Worm (Caenorhabditis elegans) whole organism, L4 larva: ENCODE data around the gene grd-8.

Experiments used
- F37D6.2 ChIP-seq: sonication (generic microtip); optimal IDR thresholded peaks from 2 replicates; lab custom pipeline; 2016; ENCODE audit warnings: mild to moderate bottlenecking, missing genetic modification characterization, missing compliant biosample characterization
- F49E8.2 ChIP-seq: sonication (generic microtip); optimal IDR thresholded peaks from 2 replicates; lab custom pipeline; 2016; ENCODE audit warnings: missing compliant biosample characterization, mild to moderate bottlenecking, missing genetic modification characterization, borderline replicate concordance
- T26A8.4 ChIP-seq: fragments of 200-800 bp; sonication (Bioruptor generic); IDR thresholded peaks from 2 replicates; pipeline ENCODE4 v1.3.6; 2022; ENCODE audit warnings: missing genetic modification characterization, missing compliant biosample characterization
- ZK337.2 ChIP-seq: fragments of 200-800 bp; sonication (Bioruptor generic); IDR thresholded peaks from 2 replicates; pipeline ENCODE4 v1.3.6; 2022; ENCODE audit warnings: missing genetic modification reagents, missing genetic modification characterization, missing compliant biosample characterization
- aha-1 ChIP-seq: fragments of 150-350 bp; peaks from one replicate; lab custom pipeline; 2014; ENCODE audit warnings: missing biosample characterization, missing genetic modification characterization
- ama-1 ChIP-seq: fragments of 150-350 bp; optimal IDR thresholded peaks from 2 replicates; lab custom pipeline; 2014; ENCODE audit warnings: inconsistent platforms, mixed read lengths
- arid-1 ChIP-seq: fragments of 200-800 bp; sonication (Bioruptor generic); conservative IDR thresholded peaks from 2 replicates; pipeline ENCODE4 v1.3.6; 2022; ENCODE audit warnings: missing genetic modification reagents, missing genetic modification characterization, missing compliant biosample characterization
- attf-4 ChIP-seq: sonication (generic microtip); optimal IDR thresholded peaks from 3 replicates; lab custom pipeline; 2017; ENCODE audit warnings: missing biosample characterization, missing genetic modification characterization
- ceh-20 ChIP-seq: fragments of 200-800 bp; sonication (Bioruptor generic); IDR thresholded peaks from 2 replicates; pipeline ENCODE4 v1.3.6; 2022; ENCODE audit warnings: missing genetic modification reagents, missing genetic modification characterization, missing compliant biosample characterization
- ceh-28 ChIP-seq: fragments of 150-350 bp; optimal IDR thresholded peaks from 2 replicates; lab custom pipeline; 2014; ENCODE audit warnings: missing biosample characterization, missing genetic modification reagents, missing genetic modification characterization
- ceh-32 ChIP-seq: sonication (generic microtip); optimal IDR thresholded peaks from 2 replicates; lab custom pipeline; 2016; ENCODE audit warnings: mild to moderate bottlenecking, missing genetic modification characterization, missing compliant biosample characterization; ENCODE audit not compliant: poor library complexity
- daf-12 ChIP-seq: fragments of 150-350 bp; optimal IDR thresholded peaks from 2 replicates; lab custom pipeline; 2014; ENCODE audit warnings: missing biosample characterization, missing genetic modification reagents, missing genetic modification characterization
- daf-16 ChIP-seq, 3 experiments: sonication (generic microtip); optimal IDR thresholded peaks; 2 replicates each; lab custom pipeline; 2016 to 2017; ENCODE audit warnings: missing genetic modification characterization in 3 of 3, missing genetic modification reagents in 3 of 3, mild to moderate bottlenecking in 2 of 3, missing compliant biosample characterization in 2 of 3, missing biosample characterization in 1 of 3, moderate library complexity in 1 of 3
- daf-8 ChIP-seq: fragments of 200-800 bp; sonication (Bioruptor generic); IDR thresholded peaks from 2 replicates; pipeline ENCODE4 v1.3.6; 2022; ENCODE audit warnings: missing genetic modification characterization, missing compliant biosample characterization
- dmd-8 ChIP-seq: fragments of 200-800 bp; sonication (Bioruptor generic); IDR thresholded peaks from 2 replicates; pipeline ENCODE4 v1.3.6; 2022; ENCODE audit warnings: missing genetic modification characterization, missing compliant biosample characterization
- dpl-1 ChIP-seq: fragments of 150-350 bp; optimal IDR thresholded peaks from 2 replicates; lab custom pipeline; 2014; ENCODE audit warnings: missing biosample characterization, missing genetic modification reagents, missing genetic modification characterization
- dve-1 ChIP-seq: sonication (generic microtip); optimal IDR thresholded peaks from 2 replicates; lab custom pipeline; 2017; ENCODE audit warnings: antibody characterized with exemption, mild to moderate bottlenecking, missing genetic modification characterization, missing compliant biosample characterization; ENCODE audit not compliant: insufficient read depth
- egl-43 ChIP-seq: fragments of 200-800 bp; sonication (Bioruptor generic); IDR thresholded peaks from 2 replicates; pipeline ENCODE4 v1.3.6; 2022; ENCODE audit warnings: missing genetic modification reagents, missing genetic modification characterization, missing compliant biosample characterization
- fkh-10 ChIP-seq: fragments of 150-350 bp; optimal IDR thresholded peaks from 2 replicates; lab custom pipeline; 2014; ENCODE audit warnings: missing biosample characterization, missing genetic modification reagents, missing genetic modification characterization
- fos-1 ChIP-seq: fragments of 150-350 bp; optimal IDR thresholded peaks from 2 replicates; lab custom pipeline; 2014; ENCODE audit warnings: missing biosample characterization, missing genetic modification characterization
- hlh-11 ChIP-seq: fragments of 200-800 bp; sonication (Bioruptor generic); optimal IDR thresholded peaks from 2 replicates; lab custom pipeline; 2018; ENCODE audit warnings: mild to moderate bottlenecking, missing genetic modification characterization, missing compliant biosample characterization
- hmg-1.1 ChIP-seq: fragments of 200-800 bp; sonication (Bioruptor generic); IDR thresholded peaks from 2 replicates; pipeline ENCODE4 v1.3.6; 2022; ENCODE audit warnings: missing genetic modification reagents, missing genetic modification characterization, missing compliant biosample characterization
- jun-1 ChIP-seq: fragments of 150-350 bp; optimal IDR thresholded peaks from 2 replicates; lab custom pipeline; 2014; ENCODE audit warnings: missing biosample characterization, missing genetic modification reagents, missing genetic modification characterization
- lin-1 ChIP-seq: fragments of 200-800 bp; sonication (Bioruptor generic); IDR thresholded peaks from 2 replicates; pipeline ENCODE4 v1.3.6; 2022; ENCODE audit warnings: missing genetic modification reagents, missing genetic modification characterization, missing compliant biosample characterization
- lin-13 ChIP-seq: fragments of 150-350 bp; optimal IDR thresholded peaks from 2 replicates; lab custom pipeline; 2014; ENCODE audit warnings: missing biosample characterization, missing genetic modification reagents, missing genetic modification characterization
- lin-38 ChIP-seq: fragments of 200-800 bp; sonication (Bioruptor generic); IDR thresholded peaks from 2 replicates; pipeline ENCODE4 v1.3.6; 2022; ENCODE audit warnings: missing genetic modification reagents, missing genetic modification characterization, missing compliant biosample characterization
- lin-39 ChIP-seq: fragments of 150-350 bp; optimal IDR thresholded peaks from 2 replicates; lab custom pipeline; 2014; ENCODE audit warnings: missing biosample characterization, missing genetic modification reagents, missing genetic modification characterization
- lsy-2 ChIP-seq, 2 experiments: fragments of 150-350 bp in 1 of 2; sonication (generic microtip) in 1 of 2; optimal IDR thresholded peaks; 2 replicates each; lab custom pipeline; 2014 to 2017; ENCODE audit warnings: missing biosample characterization in 2 of 2, missing genetic modification characterization in 2 of 2
- mes-2 ChIP-seq: sonication (generic microtip); optimal IDR thresholded peaks from 2 replicates; lab custom pipeline; 2016; ENCODE audit warnings: missing genotype, mild to moderate bottlenecking, missing genetic modification characterization, missing compliant biosample characterization; ENCODE audit not compliant: poor library complexity, severe bottlenecking
- mxl-3 ChIP-seq: fragments of 200-800 bp; sonication (Bioruptor generic); optimal IDR thresholded peaks from 2 replicates; lab custom pipeline; 2018; ENCODE audit warnings: mild to moderate bottlenecking, missing genetic modification characterization, missing compliant biosample characterization
- nhr-25 ChIP-seq: sonication (generic microtip); optimal IDR thresholded peaks from 2 replicates; lab custom pipeline; 2017; ENCODE audit warnings: missing genetic modification characterization, mild to moderate bottlenecking, missing compliant biosample characterization, antibody characterized with exemption, moderate library complexity, borderline replicate concordance; ENCODE audit not compliant: insufficient read depth
- nhr-6 ChIP-seq: fragments of 150-350 bp; optimal IDR thresholded peaks from 2 replicates; lab custom pipeline; 2014; ENCODE audit warnings: missing biosample characterization, missing genetic modification characterization
- nhr-77 ChIP-seq: fragments of 150-350 bp; optimal IDR thresholded peaks from 2 replicates; lab custom pipeline; 2014; ENCODE audit warnings: missing biosample characterization, missing genetic modification characterization
- pha-4 ChIP-seq, 2 experiments: fragments of 150-350 bp in 1 of 2; fragments of 200-800 bp in 1 of 2; sonication (Bioruptor generic) in 1 of 2; IDR thresholded peaks in 1 of 2; optimal IDR thresholded peaks in 1 of 2; 2 replicates each; pipeline versions ENCODE4 v1.3.6 to Lab custom; 2014 to 2022; ENCODE audit warnings: missing genetic modification characterization in 2 of 2, missing genetic modification reagents in 2 of 2, missing biosample characterization in 1 of 2, missing compliant biosample characterization in 1 of 2
- php-3 ChIP-seq: fragments of 200-800 bp; sonication (Bioruptor generic); IDR thresholded peaks from 2 replicates; pipeline ENCODE4 v1.3.6; 2022; ENCODE audit warnings: missing genetic modification reagents, missing genetic modification characterization, missing compliant biosample characterization
- pqm-1 ChIP-seq: sonication (generic microtip); optimal IDR thresholded peaks from 2 replicates; lab custom pipeline; 2017; ENCODE audit warnings: missing biosample characterization, missing genetic modification characterization
- snpc-4 ChIP-seq: fragments of 150-350 bp; optimal IDR thresholded peaks from 2 replicates; lab custom pipeline; 2014; ENCODE audit warnings: missing biosample characterization, missing genetic modification characterization
- unc-39 ChIP-seq: sonication (generic microtip); optimal IDR thresholded peaks from 2 replicates; lab custom pipeline; 2017; ENCODE audit warnings: missing biosample characterization, missing genetic modification characterization
- unc-62 ChIP-seq, 3 experiments: fragments of 150-350 bp in 1 of 3; sonication (generic microtip); optimal IDR thresholded peaks in 2 of 3; peaks in 1 of 3; 1 replicate in 1 of 3; 2 replicates in 2 of 3; lab custom pipeline; 2014 to 2017; ENCODE audit warnings: missing biosample characterization in 3 of 3, missing genetic modification characterization in 3 of 3, missing genetic modification reagents in 3 of 3, missing genotype in 1 of 3
- vab-7 ChIP-seq: fragments of 200-800 bp; sonication (Bioruptor generic); IDR thresholded peaks from 2 replicates; pipeline ENCODE4 v1.3.6; 2022; ENCODE audit warnings: missing genetic modification reagents, missing genetic modification characterization, missing compliant biosample characterization
- zfp-2 ChIP-seq: sonication (generic microtip); optimal IDR thresholded peaks from 2 replicates; lab custom pipeline; 2016; ENCODE audit warnings: mild to moderate bottlenecking, missing genetic modification characterization, missing compliant biosample characterization
- zfp-3 ChIP-seq: fragments of 200-800 bp; sonication (Bioruptor generic); conservative IDR thresholded peaks from 2 replicates; pipeline ENCODE4 v1.3.6; 2022; ENCODE audit warnings: missing genetic modification reagents, missing genetic modification characterization, missing compliant biosample characterization
- zip-11 ChIP-seq: fragments of 200-800 bp; sonication (Bioruptor generic); IDR thresholded peaks from 2 replicates; pipeline ENCODE4 v1.3.6; 2022; ENCODE audit warnings: missing genetic modification characterization, missing compliant biosample characterization
- ztf-11 ChIP-seq: fragments of 150-350 bp; optimal IDR thresholded peaks from 2 replicates; lab custom pipeline; 2014; ENCODE audit warnings: missing biosample characterization, missing genetic modification characterization
- ztf-7 ChIP-seq: fragments of 150-350 bp; optimal IDR thresholded peaks from 2 replicates; lab custom pipeline; 2014; ENCODE audit warnings: missing biosample characterization, missing genetic modification characterization

Gene grd-8

DNA sequence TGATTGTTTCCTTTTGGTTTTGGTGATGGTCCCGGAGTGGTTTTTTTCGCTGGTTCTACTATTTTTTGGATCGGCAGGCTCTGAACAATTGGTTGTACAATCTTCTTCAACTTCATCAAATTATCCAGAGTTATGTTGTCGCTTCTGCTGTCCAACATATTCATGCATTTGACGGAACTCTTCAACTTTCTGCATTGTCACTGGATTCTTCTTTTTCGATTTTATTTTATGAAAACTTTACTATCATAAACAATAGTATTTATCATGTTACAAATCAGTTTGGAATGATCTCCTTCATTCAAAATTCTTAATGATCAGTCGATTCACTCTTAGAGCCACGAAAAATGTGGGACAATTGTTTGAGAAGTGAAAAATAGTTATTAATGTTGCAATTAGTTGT lies 9.8 kb downstream of the grd-8 start:
- TF ChIP-seq egl-43 (GFP tag; lab: Robert Waterston, UW) (no peak), ZK337.2 (GFP tag; lab: Robert Waterston, UW) (no peak), aha-1 (tag; lab: Kevin White, UChicago) (peak; percentile 84), lin-38 (GFP tag; lab: Robert Waterston, UW) (peak; percentile 36; the same call in 1 of the 2 replicates), ceh-28 (tag; lab: Kevin White, UChicago) (no peak), F49E8.2 (tag; lab: Kevin White, UChicago) (peak; percentile 9)
- TF ChIP-seq, all 104 proteins: peak for 3

ce11 chrV:7853900-7854299 lies 11.6 kb downstream of the grd-8 start:
- 0 out of 2 replicates have a peak, but pooled peaks have one; percentile 34 for TF ChIP-seq hmg-1.1 (GFP tag; lab: Robert Waterston, UW)
- TF ChIP-seq nhr-6: peak; percentile 52
- no peak for TF ChIP-seq daf-16 (GFP tag; optimal IDR thresholded peaks at IDR 0.05; lab: Kevin White, UChicago)
- peak; percentile 25 for TF ChIP-seq daf-16 (tag; optimal IDR thresholded peaks at IDR 0.05; lab: Kevin White, UChicago)
- no peak for TF ChIP-seq attf-4 (tag; lab: Kevin White, UChicago)
- 0 out of 2 replicates have a peak, but pooled peaks have one; percentile 22 for TF ChIP-seq lin-38 (GFP tag; lab: Robert Waterston, UW)
- TF ChIP-seq mes-2: peak; percentile 24
- TF ChIP-seq php-3 (GFP tag; lab: Robert Waterston, UW): no peak
- TF ChIP-seq lsy-2 (tag; optimal IDR thresholded peaks at IDR 0.05; lab: Kevin White, UChicago): peak in 1 of 2 experiments; percentile 27

DNA sequence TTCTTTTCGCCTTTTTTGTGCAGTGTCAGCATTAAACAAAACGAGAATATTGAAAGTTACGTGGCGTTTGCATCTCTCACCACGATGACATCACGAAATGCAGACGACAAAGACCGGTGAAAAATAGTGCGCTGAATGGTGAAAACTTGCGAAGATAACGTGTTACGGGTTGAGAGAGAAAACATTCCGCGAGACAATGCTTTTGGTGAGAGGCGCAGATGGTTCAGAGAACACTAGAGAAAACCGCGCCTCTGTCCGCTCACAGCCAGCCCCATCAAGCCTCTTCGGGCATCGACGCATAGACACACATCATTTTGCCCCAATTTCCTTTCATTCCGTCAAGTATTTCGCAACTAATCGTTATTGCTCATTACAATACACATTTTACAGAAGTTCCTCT lies 12.3 kb downstream of the grd-8 start, which contains the start of the genes C37C3.9 and C37C3.18:
C37C3.9 (minus strand) TSS at position 98 of the 400 bp plus-strand sequence.
C37C3.18 (plus strand) TSS at position 391 of the 400 bp plus-strand sequence.
- TF ChIP-seq unc-39 (no peak), zfp-2 (tag; lab: Kevin White, UChicago) (no peak), zip-11 (GFP tag; lab: Robert Waterston, UW) (no peak), pqm-1 (peak; percentile 26), lin-1 (GFP tag; lab: Robert Waterston, UW) (peak; percentile 50; the same call in 1 of the 2 replicates), vab-7 (GFP tag; lab: Robert Waterston, UW) (no peak), ama-1 (lab: Kevin White, UChicago) (peak; percentile 48), lin-13 (peak; percentile 78), zfp-3 (GFP tag; lab: Robert Waterston, UW) (no peak), ztf-11 (tag; lab: Kevin White, UChicago) (no peak), daf-8 (no peak), nhr-77 (tag; lab: Kevin White, UChicago) (peak; percentile 70), mxl-3 (GFP tag; lab: Kevin White, UChicago) (peak; percentile 84), ztf-7 (peak; percentile 64), pha-4 (GFP tag; IDR thresholded peaks at IDR 0.05; lab: Robert Waterston, UW) (0 out of 2 replicates have a peak, but pooled peaks have one; percentile 39), pha-4 (tag; optimal IDR thresholded peaks at IDR 0.05; lab: Kevin White, UChicago) (no peak), nhr-6 (peak; percentile 60), T26A8.4 (GFP tag; lab: Robert Waterston, UW) (peak; percentile 68), jun-1 (tag; lab: Kevin White, UChicago) (peak; percentile 77), arid-1 (0 out of 2 replicates have a peak, but pooled peaks have one; percentile 22), unc-62 (GFP tag; optimal IDR thresholded peaks at IDR 0.05 in 1 of 2; lab: Kevin White, UChicago) (peak in 1 of 2 experiments; percentile 97), unc-62 (tag; optimal IDR thresholded peaks at IDR 0.05; lab: Kevin White, UChicago) (no peak), snpc-4 (peak; percentile 72), ceh-32 (tag; lab: Kevin White, UChicago) (no peak), php-3 (GFP tag; lab: Robert Waterston, UW) (no peak), nhr-25 (peak; percentile 37), daf-12 (tag; lab: Kevin White, UChicago) (no peak), dmd-8 (GFP tag; lab: Robert Waterston, UW) (no peak), fos-1 (tag; lab: Kevin White, UChicago) (no peak), dve-1 (tag; lab: Kevin White, UChicago) (peak; percentile 88), F37D6.2 (tag; lab: Kevin White, UChicago) (peak; percentile 12), lin-39 (tag; lab: Kevin White, UChicago) (no peak), dpl-1 (GFP tag; lab: Kevin White, UChicago) (peak; percentile 31), fkh-10 (peak; percentile 23), ceh-20 (GFP tag; lab: Robert Waterston, UW) (peak; percentile 55), hlh-11 (peak; percentile 88)
